Worm (Caenorhabditis elegans) whole organism, L4/young adult: ENCODE measurements around the gene fars-3.

Experiments used
- W03F9.2 ChIP-seq: fragments of 150-350 bp; optimal IDR thresholded peaks from 2 replicates; lab custom pipeline; 2014; ENCODE audit warnings: missing biosample characterization, missing genetic modification characterization
- dao-5 ChIP-seq: sonication (generic microtip); optimal IDR thresholded peaks from 2 replicates; lab custom pipeline; 2016; ENCODE audit warnings: missing genotype, missing genetic modification characterization, moderate library complexity, missing compliant biosample characterization
- him-1 ChIP-seq: sonication (generic microtip); optimal IDR thresholded peaks from 2 replicates; lab custom pipeline; 2016; ENCODE audit warnings: missing genotype, missing genetic modification reagents, missing genetic modification characterization, missing compliant biosample characterization

fars-3 gene

DNA sequence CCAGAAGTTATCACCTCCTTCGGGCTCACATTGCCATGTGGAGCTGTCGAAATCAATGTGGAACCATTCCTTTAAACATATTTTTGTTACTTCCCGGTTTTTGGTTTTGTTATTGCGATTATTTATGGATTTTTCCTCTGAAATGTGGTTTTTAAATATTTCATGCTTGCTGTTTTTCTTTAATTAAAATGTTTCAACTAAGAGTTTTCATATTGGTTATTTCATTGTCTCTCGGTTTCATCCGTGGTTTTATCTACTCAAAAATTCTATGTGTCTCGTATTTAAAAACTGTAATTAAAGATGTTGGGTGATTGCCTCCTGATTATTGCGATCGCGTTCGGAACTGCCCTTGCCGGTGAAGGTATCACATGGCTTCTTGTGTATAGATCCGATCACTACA is 2.2 kb downstream of the fars-3 start, which contains the start of gene F22B5.10:
TSS of gene F22B5.10 (plus strand) at position 301 of the 400 bp plus-strand sequence.
- TF ChIP-seq W03F9.2 (tag; lab: Kevin White, UChicago) (no peak), dao-5 (tag; lab: Kevin White, UChicago) (no peak)

ce11 chrII:8467809-8468208 is 3.2 kb downstream of the fars-3 start, which contains the start of gene M05D6.2:
Gene M05D6.2 (plus strand): TSS chrII:8468109.
- TF ChIP-seq him-1: no peak
- no peak for TF ChIP-seq dao-5 (tag; lab: Kevin White, UChicago)
- TF ChIP-seq W03F9.2 (tag; lab: Kevin White, UChicago): no peak

ce11 chrII:8471139-8471538 is 6.5 kb downstream of the fars-3 start, which contains the start of gene M05D6.8:
Gene M05D6.8 (minus strand): TSS chrII:8471239.
- no peak for TF ChIP-seq W03F9.2 (tag; lab: Kevin White, UChicago)
- no peak for TF ChIP-seq dao-5 (tag; lab: Kevin White, UChicago)
- no peak for TF ChIP-seq him-1

DNA sequence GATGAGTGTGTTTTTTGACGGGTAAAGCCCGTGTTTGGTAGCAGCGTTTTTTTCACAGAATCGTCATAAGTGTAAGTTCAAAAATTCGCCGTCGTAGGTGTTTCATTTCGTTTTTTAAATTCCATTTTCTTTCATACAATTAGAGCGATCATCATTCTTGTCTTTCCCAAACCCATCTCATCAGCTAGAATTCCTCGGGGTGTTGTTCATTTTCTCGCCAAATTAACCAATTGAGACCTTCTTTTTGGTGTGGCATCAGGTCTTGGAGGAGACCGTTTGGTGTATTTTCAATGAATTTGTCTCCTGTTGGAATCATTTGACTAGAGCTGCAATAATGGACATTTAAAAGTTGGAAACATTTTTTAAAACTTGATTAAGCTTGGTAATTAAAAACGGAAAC is 8.3 kb downstream of the fars-3 start:
- TF ChIP-seq him-1 (no peak), W03F9.2 (tag; lab: Kevin White, UChicago) (no peak), dao-5 (tag; lab: Kevin White, UChicago) (no peak)

DNA sequence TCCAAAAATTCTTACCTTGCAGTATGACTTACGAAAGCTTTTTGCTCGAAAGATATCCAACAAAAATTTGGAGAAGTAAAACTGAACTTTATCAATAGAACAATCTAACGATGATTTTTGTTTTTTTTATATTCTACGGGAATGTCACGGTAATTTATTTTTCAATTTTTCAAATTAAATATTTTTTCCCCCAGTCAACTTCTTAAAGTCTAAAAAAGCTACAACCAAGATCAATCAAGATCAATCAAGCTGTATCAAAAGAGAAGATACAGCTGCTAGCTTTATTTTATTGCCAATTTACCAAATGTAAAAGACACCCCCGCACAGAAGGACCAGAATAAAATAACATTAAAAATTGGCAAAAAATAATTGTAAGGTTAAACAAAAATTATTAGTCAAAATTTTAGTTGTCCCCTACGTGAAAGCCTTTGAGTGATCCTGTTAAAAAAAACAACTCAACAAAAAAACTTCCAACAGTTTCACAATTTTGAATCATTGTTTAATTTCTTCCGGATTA is 10.7 kb downstream of the fars-3 start, which contains the start of the genes M05D6.1 and M05D6.3:
TSS of gene M05D6.1 (minus strand) at position 101 of the 517 bp plus-strand sequence.
TSS of gene M05D6.3 (plus strand) at position 467 of the 517 bp plus-strand sequence.
- no peak for TF ChIP-seq him-1
- no peak for TF ChIP-seq dao-5 (tag; lab: Kevin White, UChicago)
- TF ChIP-seq W03F9.2 (tag; lab: Kevin White, UChicago): no peak

ce11 chrII:8479337-8479736 is 14.7 kb downstream of the fars-3 start:
- TF ChIP-seq dao-5 (tag; lab: Kevin White, UChicago): no peak
- no peak for TF ChIP-seq him-1
- no peak for TF ChIP-seq W03F9.2 (tag; lab: Kevin White, UChicago)

DNA sequence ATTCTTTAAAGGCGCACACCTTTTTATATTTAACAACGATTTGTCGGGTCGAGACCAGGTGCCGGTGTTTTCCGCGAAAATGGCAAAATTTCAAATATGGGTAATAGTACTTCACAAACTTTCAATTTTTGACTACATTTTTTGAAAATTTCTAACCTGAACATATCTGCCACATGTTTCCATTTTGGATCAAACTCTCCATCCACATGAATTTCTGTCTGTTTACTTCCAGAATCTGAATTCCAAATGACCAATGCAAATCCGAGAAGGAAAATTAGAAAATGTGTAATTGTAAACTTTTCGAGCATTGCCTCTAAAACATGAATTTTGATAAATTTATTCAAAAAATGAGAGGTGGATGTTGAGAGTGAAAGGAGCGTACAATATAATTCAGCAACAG is 15.5 kb downstream of the fars-3 start, which contains the start of gene lact-4:
TSS of gene lact-4 (minus strand) at position 313 of the 400 bp plus-strand sequence.
- TF ChIP-seq him-1 (no peak), dao-5 (tag; lab: Kevin White, UChicago) (no peak), W03F9.2 (tag; lab: Kevin White, UChicago) (no peak)

- TF ChIP-seq dao-5 (tag; lab: Kevin White, UChicago): no peak
- no peak for TF ChIP-seq him-1
- peak; percentile 13 for TF ChIP-seq W03F9.2 (tag; lab: Kevin White, UChicago)
Measured at ce11 chrII:8481033-8481708, 16.5 kb downstream of the fars-3 start.

DNA sequence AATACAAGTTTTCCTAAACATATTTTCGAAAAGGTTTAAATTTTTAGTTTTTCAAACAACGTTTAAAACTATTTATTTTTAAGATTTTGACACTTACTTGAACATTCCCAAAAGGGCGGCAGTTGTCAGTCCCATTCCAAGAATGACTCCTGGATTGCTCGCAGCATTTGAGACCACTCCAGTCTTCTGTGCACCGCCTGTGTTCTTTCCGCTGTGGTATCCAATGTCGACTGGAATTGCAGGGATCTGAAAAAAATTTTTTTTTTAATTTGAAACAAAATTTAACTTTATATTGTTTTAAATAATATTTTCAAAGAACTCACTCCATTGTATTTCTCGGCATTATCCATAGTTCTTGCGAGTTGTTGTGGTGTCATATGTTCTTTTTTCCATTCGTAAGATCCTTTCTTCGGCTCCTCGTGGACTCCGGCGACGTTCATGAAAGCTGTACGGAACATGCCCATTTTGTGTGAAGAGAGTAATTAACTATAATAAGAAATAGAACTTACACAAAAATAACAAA is 17.1 kb downstream of the fars-3 start, which contains the start of gene M05D6.5:
TSS of gene M05D6.5 (minus strand) at position 473 of the 523 bp plus-strand sequence.
- no peak for TF ChIP-seq W03F9.2 (tag; lab: Kevin White, UChicago)
- TF ChIP-seq dao-5 (tag; lab: Kevin White, UChicago): no peak
- TF ChIP-seq him-1: no peak

- no peak for TF ChIP-seq W03F9.2 (tag; lab: Kevin White, UChicago)
- no peak for TF ChIP-seq him-1
- no peak for TF ChIP-seq dao-5 (tag; lab: Kevin White, UChicago)
Measured at ce11 chrII:8483124-8483792, 18.6 kb downstream of the fars-3 start.

DNA sequence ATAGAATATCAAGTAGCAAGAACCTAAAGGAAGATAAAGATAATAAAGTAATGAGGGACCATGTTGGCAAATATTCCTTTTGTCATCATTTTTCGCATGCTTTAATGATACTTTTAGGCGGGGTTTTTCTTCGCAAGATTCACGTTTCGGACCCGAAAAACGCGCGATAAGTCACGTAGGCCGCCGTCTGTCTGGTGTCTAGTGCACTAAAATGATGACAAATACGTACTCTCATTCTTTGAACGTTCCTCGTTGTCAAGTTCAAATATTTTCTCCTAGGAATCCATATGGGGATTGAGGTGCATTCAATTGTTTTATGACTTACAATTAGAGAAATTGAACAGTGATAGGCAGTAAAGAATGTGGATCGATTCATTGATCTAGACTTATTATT is 19.1 kb downstream of the fars-3 start, which contains the start of gene taap-1:
TSS of gene taap-1 (minus strand) at position 79 of the 394 bp plus-strand sequence.
- no peak for TF ChIP-seq W03F9.2 (tag; lab: Kevin White, UChicago)
- TF ChIP-seq him-1: no peak

DNA sequence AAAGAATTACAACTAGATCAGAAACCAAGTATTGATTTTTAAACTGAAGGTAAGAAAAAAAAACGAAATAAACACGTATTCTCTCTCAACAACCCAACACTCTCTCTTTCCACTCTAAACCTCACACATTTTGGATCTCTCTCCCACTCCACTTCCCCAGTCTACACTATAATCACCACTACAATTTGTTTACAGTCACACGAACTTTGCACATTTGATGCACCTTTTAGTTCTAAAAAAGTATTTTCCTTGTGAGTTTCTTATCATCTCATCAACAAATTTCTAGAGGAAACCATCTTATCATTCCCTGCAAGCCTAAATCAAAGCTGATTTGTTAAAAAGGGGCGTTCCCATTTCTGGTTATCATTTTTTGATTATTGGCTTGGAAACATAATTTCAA is 19.9 kb downstream of the fars-3 start:
- TF ChIP-seq W03F9.2 (tag; lab: Kevin White, UChicago) (no peak), him-1 (no peak), dao-5 (tag; lab: Kevin White, UChicago) (no peak)

DNA sequence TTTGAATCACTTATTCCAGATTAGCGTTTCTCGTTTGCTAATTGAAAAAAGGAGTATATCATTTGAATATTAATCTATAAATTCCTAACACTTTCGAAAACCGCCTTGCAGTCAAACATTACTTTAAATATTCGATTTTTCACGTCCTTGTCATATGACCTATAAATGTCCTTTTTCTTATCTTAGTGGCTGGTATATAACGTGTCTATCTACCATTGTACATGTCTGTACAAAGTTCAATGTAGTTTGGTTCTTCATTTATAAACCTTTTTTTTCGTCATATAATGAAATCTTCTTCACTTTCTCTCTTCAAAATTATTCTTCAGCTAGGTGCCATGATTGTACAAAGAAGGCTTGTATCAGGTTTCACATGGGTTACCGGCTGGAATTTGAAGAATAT is 21.0 kb downstream of the fars-3 start, which contains the start of gene gbh-2:
TSS of gene gbh-2 (plus strand) at position 277 of the 400 bp plus-strand sequence.
- no peak for TF ChIP-seq W03F9.2 (tag; lab: Kevin White, UChicago)
- TF ChIP-seq him-1: no peak
- no peak for TF ChIP-seq dao-5 (tag; lab: Kevin White, UChicago)
